Fruit fly (Drosophila melanogaster) whole organism, prepupa: ENCODE results near the gene CG43292.
A peak's percentile ranks its signal among the peaks of the same experiment; 100 is the strongest.

ENCODE experiments used
- Blimp-1 ChIP-seq: fragments of 200-800 bp; sonication (Bioruptor generic); optimal IDR thresholded peaks from 3 replicates; lab custom pipeline; 2017; ENCODE audit warnings: missing biosample characterization, missing genetic modification characterization, mild to moderate bottlenecking, moderate library complexity, missing genetic modification reagents
- CG10631 ChIP-seq: fragments of 200-800 bp; sonication (Bioruptor generic); optimal IDR thresholded peaks from 2 replicates; lab custom pipeline; 2016; ENCODE audit warnings: missing biosample characterization, missing genetic modification characterization
- CG10669 ChIP-seq: fragments of 200-800 bp; sonication (Bioruptor generic); optimal IDR thresholded peaks from 3 replicates; lab custom pipeline; 2018; ENCODE audit warnings: missing biosample characterization, mild to moderate bottlenecking, missing genetic modification characterization, moderate library complexity
- CG11294 ChIP-seq: fragments of 200-800 bp; sonication (Bioruptor generic); IDR thresholded peaks from 2 replicates; pipeline ENCODE4 v1.3.6; 2022; ENCODE audit warnings: missing biosample characterization, missing genetic modification characterization
- CG11762 ChIP-seq: fragments of 200-800 bp; sonication (Bioruptor generic); optimal IDR thresholded peaks from 3 replicates; lab custom pipeline; 2016; ENCODE audit warnings: missing biosample characterization, missing genetic modification characterization; ENCODE audit not compliant: insufficient read depth
- CG15336 ChIP-seq: fragments of 200-800 bp; sonication (Bioruptor generic); IDR thresholded peaks from 2 replicates; pipeline ENCODE4 v1.3.6; 2022; ENCODE audit warnings: missing biosample characterization, missing genetic modification characterization
- CG1621 ChIP-seq: fragments of 200-800 bp; sonication (Bioruptor generic); optimal IDR thresholded peaks from 3 replicates; lab custom pipeline; 2018; ENCODE audit warnings: missing biosample characterization, mild to moderate bottlenecking, missing genetic modification characterization
- CG16779 ChIP-seq: fragments of 200-800 bp; sonication (Bioruptor generic); optimal IDR thresholded peaks from 3 replicates; lab custom pipeline; 2017; ENCODE audit warnings: missing biosample characterization, mild to moderate bottlenecking, missing genetic modification characterization
- CG3032 ChIP-seq: fragments of 200-800 bp; optimal IDR thresholded peaks from 2 replicates; lab custom pipeline; 2019; ENCODE audit warnings: missing biosample characterization, mild to moderate bottlenecking, missing genetic modification characterization, moderate library complexity
- CG31627 ChIP-seq: fragments of 200-800 bp; sonication (Bioruptor generic); optimal IDR thresholded peaks from 3 replicates; lab custom pipeline; 2016; ENCODE audit warnings: missing biosample characterization, missing genetic modification characterization
- CG34406 ChIP-seq: fragments of 200-800 bp; sonication (Bioruptor generic); optimal IDR thresholded peaks from 3 replicates; lab custom pipeline; 2016; ENCODE audit warnings: missing biosample characterization, missing genetic modification characterization
- CG3919 ChIP-seq: fragments of 200-800 bp; sonication (Bioruptor generic); optimal IDR thresholded peaks from 3 replicates; lab custom pipeline; 2016; ENCODE audit warnings: missing biosample characterization, missing genetic modification characterization
- CG4318 ChIP-seq: fragments of 200-800 bp; sonication (Bioruptor generic); optimal IDR thresholded peaks from 3 replicates; lab custom pipeline; 2017; ENCODE audit warnings: missing biosample characterization, mild to moderate bottlenecking, missing genetic modification characterization
- CG6163 ChIP-seq: fragments of 200-800 bp; sonication (Bioruptor generic); IDR thresholded peaks from 3 replicates; pipeline ENCODE4 v1.3.6; 2022; ENCODE audit warnings: missing biosample characterization, missing genetic modification characterization
- CG6276 ChIP-seq: fragments of 200-800 bp; sonication (Bioruptor generic); optimal IDR thresholded peaks from 2 replicates; lab custom pipeline; 2017; ENCODE audit warnings: missing biosample characterization, mild to moderate bottlenecking, missing genetic modification characterization
- CG6854 ChIP-seq: fragments of 200-800 bp; sonication (Bioruptor generic); optimal IDR thresholded peaks from 2 replicates; lab custom pipeline; 2017; ENCODE audit warnings: missing biosample characterization, mild to moderate bottlenecking, missing genetic modification characterization
- CG7368 ChIP-seq: fragments of 200-800 bp; sonication (Bioruptor generic); optimal IDR thresholded peaks from 3 replicates; lab custom pipeline; 2016; ENCODE audit warnings: missing biosample characterization, missing genetic modification characterization
- CG8119 ChIP-seq: fragments of 200-800 bp; sonication (Bioruptor generic); IDR thresholded peaks from 3 replicates; pipeline ENCODE4 v1.3.6; 2022; ENCODE audit warnings: missing biosample characterization, missing genetic modification characterization
- CG8632 ChIP-seq: fragments of 200-800 bp; sonication (Bioruptor generic); optimal IDR thresholded peaks from 3 replicates; lab custom pipeline; 2016; ENCODE audit warnings: missing biosample characterization, missing genetic modification characterization
- Eip75B ChIP-seq: fragments of 200-800 bp; sonication (Bioruptor generic); optimal IDR thresholded peaks from 3 replicates; lab custom pipeline; 2016; ENCODE audit warnings: missing biosample characterization, missing genetic modification characterization
- Eip78C ChIP-seq: fragments of 200-800 bp; sonication (Bioruptor generic); peaks from one replicate; lab custom pipeline; 2016; ENCODE audit warnings: missing biosample characterization, missing genetic modification characterization
- Eip93F ChIP-seq: fragments of 200-800 bp; sonication (Bioruptor generic); optimal IDR thresholded peaks from 2 replicates; lab custom pipeline; 2016; ENCODE audit warnings: missing biosample characterization, mild to moderate bottlenecking, missing genetic modification characterization
- Ets21C ChIP-seq: fragments of 200-800 bp; sonication (Bioruptor generic); optimal IDR thresholded peaks from 3 replicates; lab custom pipeline; 2016; ENCODE audit warnings: missing biosample characterization, missing genetic modification characterization
- Ets96B ChIP-seq: fragments of 200-800 bp; optimal IDR thresholded peaks from 2 replicates; lab custom pipeline; 2019; ENCODE audit warnings: missing biosample characterization, mild to moderate bottlenecking, missing genetic modification characterization, moderate library complexity
- Gug ChIP-seq: fragments of 200-800 bp; sonication (Bioruptor generic); IDR thresholded peaks from 2 replicates; pipeline ENCODE4 v1.3.6; 2022; ENCODE audit warnings: missing biosample characterization, missing genetic modification characterization
- Hr38 ChIP-seq: sonication (Bioruptor generic); optimal IDR thresholded peaks from 2 replicates; lab custom pipeline; 2016; ENCODE audit warnings: missing biosample characterization, missing genetic modification characterization
- Hr39 ChIP-seq: fragments of 200-800 bp; sonication (Bioruptor generic); optimal IDR thresholded peaks from 2 replicates; lab custom pipeline; 2016; ENCODE audit warnings: missing biosample characterization, missing genetic modification characterization
- Lpt ChIP-seq: fragments of 200-800 bp; sonication (Bioruptor generic); optimal IDR thresholded peaks from 3 replicates; lab custom pipeline; 2016; ENCODE audit warnings: missing biosample characterization, missing genetic modification characterization
- Smox ChIP-seq: fragments of 200-800 bp; sonication (Bioruptor generic); optimal IDR thresholded peaks from 3 replicates; lab custom pipeline; 2016; ENCODE audit warnings: missing biosample characterization, missing genetic modification characterization
- Sox14 ChIP-seq: fragments of 200-800 bp; sonication (Bioruptor generic); optimal IDR thresholded peaks from 3 replicates; lab custom pipeline; 2016; ENCODE audit warnings: missing biosample characterization, missing genetic modification characterization
- acj6 ChIP-seq: fragments of 200-800 bp; sonication (Bioruptor generic); optimal IDR thresholded peaks from 3 replicates; lab custom pipeline; 2016; ENCODE audit warnings: missing biosample characterization, missing genetic modification characterization
- cyc ChIP-seq: fragments of 200-800 bp; sonication (Bioruptor generic); optimal IDR thresholded peaks from 3 replicates; lab custom pipeline; 2016; ENCODE audit warnings: missing biosample characterization, missing genetic modification characterization
- dac ChIP-seq: fragments of 200-800 bp; sonication (Bioruptor generic); optimal IDR thresholded peaks from 2 replicates; lab custom pipeline; 2017; ENCODE audit warnings: missing biosample characterization, mild to moderate bottlenecking, missing genetic modification characterization
- dsx ChIP-seq: fragments of 200-800 bp; optimal IDR thresholded peaks from 3 replicates; lab custom pipeline; 2019; ENCODE audit warnings: missing biosample characterization, mild to moderate bottlenecking, missing genetic modification characterization, moderate library complexity; ENCODE audit not compliant: poor library complexity, severe bottlenecking
- eg ChIP-seq: fragments of 200-800 bp; sonication (Bioruptor generic); IDR thresholded peaks from 3 replicates; pipeline ENCODE4 v1.3.6; 2022; ENCODE audit warnings: missing biosample characterization, missing genetic modification characterization
- esn ChIP-seq: fragments of 200-800 bp; sonication (Bioruptor generic); optimal IDR thresholded peaks from 2 replicates; lab custom pipeline; 2016; ENCODE audit warnings: missing biosample characterization, mild to moderate bottlenecking, missing genetic modification characterization, moderate library complexity
- fd85E ChIP-seq: fragments of 200-800 bp; sonication (Bioruptor generic); optimal IDR thresholded peaks from 3 replicates; lab custom pipeline; 2016; ENCODE audit warnings: missing biosample characterization, missing genetic modification characterization
- fkh ChIP-seq: fragments of 200-800 bp; sonication (Bioruptor generic); optimal IDR thresholded peaks from 3 replicates; lab custom pipeline; 2017; ENCODE audit warnings: missing biosample characterization, mild to moderate bottlenecking, missing genetic modification characterization, moderate library complexity
- lz ChIP-seq: fragments of 200-800 bp; sonication (Bioruptor generic); optimal IDR thresholded peaks from 3 replicates; lab custom pipeline; 2016; ENCODE audit warnings: missing biosample characterization, missing genetic modification characterization
- net ChIP-seq: fragments of 200-800 bp; sonication (Bioruptor generic); optimal IDR thresholded peaks from 3 replicates; lab custom pipeline; 2016; ENCODE audit warnings: missing biosample characterization, missing genetic modification characterization
- salr ChIP-seq, 2 experiments: fragments of 200-800 bp; sonication (Bioruptor generic); optimal IDR thresholded peaks; 3 replicates each; lab custom pipeline; 2016 to 2018; ENCODE audit warnings: missing biosample characterization in 2 of 2, missing genetic modification characterization in 2 of 2, mild to moderate bottlenecking in 1 of 2
- svp ChIP-seq: fragments of 200-800 bp; sonication (Bioruptor generic); peaks from one replicate; lab custom pipeline; 2016; ENCODE audit warnings: missing biosample characterization, missing genetic modification characterization
- topi ChIP-seq: fragments of 200-800 bp; sonication (Bioruptor generic); optimal IDR thresholded peaks from 3 replicates; lab custom pipeline; 2016; ENCODE audit warnings: missing biosample characterization, missing genetic modification characterization
- vri ChIP-seq: fragments of 200-800 bp; sonication (Bioruptor generic); optimal IDR thresholded peaks from 3 replicates; lab custom pipeline; 2016; ENCODE audit warnings: missing biosample characterization, mild to moderate bottlenecking, missing genetic modification characterization

Gene CG43292

dm6 chr3L:7433325-7433827 is 42.0 kb upstream of the CG43292 start (continued):
- TF ChIP-seq CG11294 (peak; percentile 18; the same call in 1 of the 2 replicates), Eip78C (no peak), CG10669 (GFP tag; lab: Kevin White, UChicago) (peak; percentile 23), Sox14 (peak; percentile 40), net (peak; percentile 25), CG6854 (GFP tag; lab: Kevin White, UChicago) (no peak), Hr38 (GFP tag; lab: Kevin White, UChicago) (no peak), svp (GFP tag; lab: Kevin White, UChicago) (no peak), salr (GFP tag; optimal IDR thresholded peaks at IDR 0.05; lab: Kevin White, UChicago) (peak; percentile 13 to 46), topi (GFP tag; lab: Kevin White, UChicago) (no peak), CG4318 (GFP tag; lab: Kevin White, UChicago) (no peak), dsx (GFP tag; lab: Kevin White, UChicago) (peak; percentile 33), Lpt (GFP tag; lab: Kevin White, UChicago) (peak; percentile 44), acj6 (GFP tag; lab: Kevin White, UChicago) (no peak), Ets21C (no peak), dac (peak; percentile 24), CG11762 (GFP tag; lab: Kevin White, UChicago) (no peak), Blimp-1 (GFP tag; lab: Kevin White, UChicago) (no peak), esn (GFP tag; lab: Kevin White, UChicago) (no peak), CG3032 (tag; lab: Kevin White, UChicago) (peak; percentile 40), CG31627 (no peak), vri (GFP tag; lab: Kevin White, UChicago) (no peak), CG8119 (GFP tag; lab: Robert Waterston, UW) (peak; percentile 48; the same call in 2 of the 3 replicates), eg (GFP tag; lab: Robert Waterston, UW) (peak; percentile 78), Eip93F (no peak), CG1621 (tag; lab: Kevin White, UChicago) (peak; percentile 25), CG34406 (peak; percentile 0)

- TF ChIP-seq CG3032 (tag; lab: Kevin White, UChicago) (no peak), fd85E (GFP tag; lab: Kevin White, UChicago) (no peak), CG16779 (no peak), Eip75B (no peak), fkh (GFP tag; lab: Kevin White, UChicago) (no peak), Hr39 (GFP tag; lab: Kevin White, UChicago) (no peak)
These were observed 41.2 kb upstream of the CG43292 start for dm6 chr3L:7434198-7434597.

dm6 chr3L:7434715-7435653 is 40.4 kb upstream of the CG43292 start, which contains the start of gene Rac2:
Rac2 (minus strand) TSS chr3L:7435190.
- TF ChIP-seq Ets96B (tag; lab: Kevin White, UChicago) (peak; percentile 54), CG8632 (GFP tag; lab: Kevin White, UChicago) (no peak), CG6163 (GFP tag; lab: Robert Waterston, UW) (peak; percentile 74), Hr38 (GFP tag; lab: Kevin White, UChicago) (no peak), CG8119 (GFP tag; lab: Robert Waterston, UW) (peak; percentile 57), cyc (GFP tag; lab: Kevin White, UChicago) (peak; percentile 37), CG11294 (peak; percentile 30; the same call in 1 of the 2 replicates), Gug (GFP tag; lab: Robert Waterston, UW) (no peak; the same call in 1 of the 2 replicates), fkh (GFP tag; lab: Kevin White, UChicago) (peak; percentile 58), salr (GFP tag; optimal IDR thresholded peaks at IDR 0.05; lab: Kevin White, UChicago) (peak; percentile 46 to 67), CG10669 (GFP tag; lab: Kevin White, UChicago) (peak; percentile 54), Eip75B (peak; percentile 67), lz (peak; percentile 30), Eip78C (peak; percentile 83), CG3032 (tag; lab: Kevin White, UChicago) (peak; percentile 37), CG3919 (GFP tag; lab: Kevin White, UChicago) (peak; percentile 70), Smox (GFP tag; lab: Kevin White, UChicago) (peak; percentile 32), CG1621 (tag; lab: Kevin White, UChicago) (peak; percentile 52), CG10631 (GFP tag; lab: Kevin White, UChicago) (peak; percentile 47), eg (GFP tag; lab: Robert Waterston, UW) (peak; percentile 64; the same call in 2 of the 3 replicates), CG7368 (peak; percentile 41), CG34406 (peak; percentile 7), CG6276 (GFP tag; lab: Kevin White, UChicago) (peak; percentile 70), Ets21C (peak; percentile 29), topi (GFP tag; lab: Kevin White, UChicago) (peak; percentile 31), CG15336 (peak; percentile 58), Blimp-1 (GFP tag; lab: Kevin White, UChicago) (no peak), Hr39 (GFP tag; lab: Kevin White, UChicago) (peak; percentile 28)
